Fruit fly (Drosophila melanogaster) whole organism, embryonic: ENCODE data around the gene Adat1.

Source experiments
- B-H2 ChIP-seq: fragments of 200-800 bp; sonication (Bioruptor generic); optimal IDR thresholded peaks from 2 replicates; lab custom pipeline; 2018; ENCODE audit warnings: missing biosample characterization, mild to moderate bottlenecking, missing genetic modification characterization
- BEAF-32 ChIP-seq: fragments of 200-800 bp; sonication (Bioruptor generic); optimal IDR thresholded peaks from 3 replicates; lab custom pipeline; 2017; ENCODE audit warnings: missing biosample characterization, missing genetic modification characterization, mild to moderate bottlenecking, moderate library complexity, missing genetic modification reagents
- Bgb ChIP-seq: fragments of 200-800 bp; sonication (Bioruptor generic); IDR thresholded peaks from 2 replicates; pipeline ENCODE4 v1.3.6; 2022; ENCODE audit warnings: missing biosample characterization, missing genetic modification characterization; ENCODE audit not compliant: partially characterized antibody
- CG12071 ChIP-seq: fragments of 200-800 bp; sonication (Bioruptor generic); optimal IDR thresholded peaks from 3 replicates; lab custom pipeline; 2018; ENCODE audit warnings: missing biosample characterization, mild to moderate bottlenecking, missing genetic modification characterization
- CG12155 ChIP-seq: fragments of 200-800 bp; sonication (Bioruptor generic); optimal IDR thresholded peaks from 3 replicates; lab custom pipeline; 2016; ENCODE audit warnings: missing biosample characterization, missing genetic modification characterization
- CG12299 ChIP-seq: fragments of 200-800 bp; sonication (Bioruptor generic); optimal IDR thresholded peaks from 2 replicates; lab custom pipeline; 2018; ENCODE audit warnings: missing biosample characterization, mild to moderate bottlenecking, missing genetic modification characterization
- CG12659 ChIP-seq: fragments of 200-800 bp; sonication (Bioruptor generic); optimal IDR thresholded peaks from 3 replicates; lab custom pipeline; 2017; ENCODE audit warnings: mild to moderate bottlenecking, missing biosample characterization, missing genetic modification reagents, missing genetic modification characterization
- CG12942 ChIP-seq: fragments of 200-800 bp; sonication (Bioruptor generic); optimal IDR thresholded peaks from 3 replicates; lab custom pipeline; 2016; ENCODE audit warnings: missing biosample characterization, missing genetic modification characterization
- CG13287 ChIP-seq: fragments of 200-800 bp; sonication (Bioruptor generic); IDR thresholded peaks from 2 replicates; pipeline ENCODE4 v1.3.6; 2022; ENCODE audit warnings: missing biosample characterization, missing genetic modification characterization; ENCODE audit not compliant: partially characterized antibody
- CG15269 ChIP-seq: fragments of 200-800 bp; sonication (Bioruptor generic); optimal IDR thresholded peaks from 2 replicates; lab custom pipeline; 2018; ENCODE audit warnings: missing biosample characterization, mild to moderate bottlenecking, missing genetic modification characterization, moderate library complexity
- CG1529 ChIP-seq: fragments of 200-800 bp; sonication (Bioruptor generic); optimal IDR thresholded peaks from 3 replicates; lab custom pipeline; 2018; ENCODE audit warnings: missing biosample characterization, missing genetic modification characterization
- CG15601 ChIP-seq: fragments of 200-800 bp; sonication (Bioruptor generic); optimal IDR thresholded peaks from 3 replicates; lab custom pipeline; 2019; ENCODE audit warnings: missing biosample characterization, mild to moderate bottlenecking, missing genetic modification characterization, moderate library complexity
- CG17186 ChIP-seq: fragments of 200-800 bp; sonication (Bioruptor generic); optimal IDR thresholded peaks from 3 replicates; lab custom pipeline; 2017; ENCODE audit warnings: missing biosample characterization, missing genetic modification reagents, missing genetic modification characterization
- CG17829 ChIP-seq: fragments of 200-800 bp; optimal IDR thresholded peaks from 2 replicates; lab custom pipeline; 2019; ENCODE audit warnings: missing biosample characterization, mild to moderate bottlenecking, missing genetic modification characterization, moderate library complexity
- CG18011 ChIP-seq: fragments of 200-800 bp; sonication (Bioruptor generic); optimal IDR thresholded peaks from 2 replicates; lab custom pipeline; 2017; ENCODE audit warnings: missing biosample characterization, missing genetic modification characterization, mild to moderate bottlenecking, moderate library complexity, missing genotype
- CG2116 ChIP-seq: fragments of 200-800 bp; sonication (Bioruptor generic); optimal IDR thresholded peaks from 3 replicates; lab custom pipeline; 2018; ENCODE audit warnings: missing biosample characterization, mild to moderate bottlenecking, missing genetic modification characterization
- CG3995 ChIP-seq: fragments of 200-800 bp; sonication (Bioruptor generic); optimal IDR thresholded peaks from 3 replicates; lab custom pipeline; 2016; ENCODE audit warnings: missing biosample characterization, missing genetic modification characterization
- CG7357 ChIP-seq: fragments of 200-800 bp; sonication (Bioruptor generic); IDR thresholded peaks from 3 replicates; pipeline ENCODE4 v1.3.6; 2022; ENCODE audit warnings: missing biosample characterization, missing genetic modification characterization
- CG9876 ChIP-seq: fragments of 200-800 bp; sonication (Bioruptor generic); optimal IDR thresholded peaks from 2 replicates; lab custom pipeline; 2016; ENCODE audit warnings: missing biosample characterization, missing genetic modification characterization
- Dp ChIP-seq: fragments of 200-800 bp; sonication (Bioruptor generic); optimal IDR thresholded peaks from 2 replicates; lab custom pipeline; 2018; ENCODE audit warnings: missing biosample characterization, mild to moderate bottlenecking, missing genetic modification characterization, moderate library complexity
- Ets65A ChIP-seq: fragments of 200-800 bp; sonication (Bioruptor generic); peaks from one replicate; lab custom pipeline; 2016; ENCODE audit warnings: missing biosample characterization, missing genetic modification characterization
- Hr78 ChIP-seq, 2 experiments: fragments of 200-800 bp in 1 of 2; fragments of >200 bp in 1 of 2; sonication (Bioruptor generic) in 1 of 2; optimal IDR thresholded peaks; 2 replicates each; lab custom pipeline; 2017 to 2019; ENCODE audit warnings: missing biosample characterization in 2 of 2, missing genetic modification characterization in 2 of 2, mild to moderate bottlenecking in 1 of 2, moderate library complexity in 1 of 2
- Hsf ChIP-seq: fragments of 200-800 bp; sonication (Bioruptor generic); optimal IDR thresholded peaks from 3 replicates; lab custom pipeline; 2016; ENCODE audit warnings: missing biosample characterization, missing genetic modification characterization
- MBD-R2 ChIP-seq: fragments of 200-800 bp; sonication (Bioruptor generic); IDR thresholded peaks from 2 replicates; pipeline ENCODE4 v1.3.6; 2022; ENCODE audit warnings: missing biosample characterization, missing genetic modification characterization
- NK7.1 ChIP-seq: fragments of 200-800 bp; sonication (Bioruptor generic); optimal IDR thresholded peaks from 3 replicates; lab custom pipeline; 2016; ENCODE audit warnings: missing biosample characterization, missing genetic modification characterization
- Rfx ChIP-seq: fragments of 200-800 bp; sonication (Bioruptor generic); IDR thresholded peaks from 2 replicates; pipeline ENCODE4 v1.3.6; 2022; ENCODE audit warnings: missing biosample characterization, missing genetic modification characterization
- Scr ChIP-seq: fragments of 200-800 bp; sonication (Bioruptor generic); IDR thresholded peaks from 2 replicates; pipeline ENCODE4 v1.3.6; 2022; ENCODE audit warnings: missing biosample characterization, missing genetic modification characterization; ENCODE audit not compliant: partially characterized antibody
- Sry-β ChIP-seq: fragments of 200-800 bp; sonication (Bioruptor generic); optimal IDR thresholded peaks from 2 replicates; lab custom pipeline; 2018; ENCODE audit warnings: missing biosample characterization, mild to moderate bottlenecking, missing genetic modification characterization, moderate library complexity
- ab ChIP-seq: fragments of 200-800 bp; sonication (Bioruptor generic); optimal IDR thresholded peaks from 2 replicates; lab custom pipeline; 2016; ENCODE audit warnings: missing biosample characterization, missing genetic modification characterization
- az2 ChIP-seq: fragments of 200-800 bp; sonication (Bioruptor generic); optimal IDR thresholded peaks from 3 replicates; lab custom pipeline; 2016; ENCODE audit warnings: missing biosample characterization, missing genetic modification characterization
- btn ChIP-seq: fragments of 200-800 bp; sonication (Bioruptor generic); optimal IDR thresholded peaks from 2 replicates; lab custom pipeline; 2016; ENCODE audit warnings: missing biosample characterization, missing genetic modification characterization
- dm ChIP-seq: fragments of 200-800 bp; sonication (Bioruptor generic); optimal IDR thresholded peaks from 3 replicates; lab custom pipeline; 2016; ENCODE audit warnings: missing biosample characterization, missing genetic modification characterization
- dmrt11E ChIP-seq: fragments of 200-800 bp; sonication (Bioruptor generic); optimal IDR thresholded peaks from 3 replicates; lab custom pipeline; 2018; ENCODE audit warnings: missing biosample characterization, mild to moderate bottlenecking, missing genetic modification characterization, moderate library complexity
- dpn ChIP-seq, 2 experiments: fragments of 200-800 bp; sonication (Bioruptor generic); optimal IDR thresholded peaks; 3 replicates each; lab custom pipeline; 2016; ENCODE audit warnings: missing biosample characterization in 2 of 2, missing genetic modification characterization in 2 of 2
- esg ChIP-seq: fragments of 200-800 bp; sonication (Bioruptor generic); conservative IDR thresholded peaks from 2 replicates; pipeline ENCODE4 v1.3.6; 2022; ENCODE audit warnings: missing biosample characterization, missing genetic modification characterization
- exex ChIP-seq: fragments of 200-800 bp; sonication (Bioruptor generic); optimal IDR thresholded peaks from 4 replicates; lab custom pipeline; 2018; ENCODE audit warnings: missing biosample characterization, mild to moderate bottlenecking, missing genetic modification characterization, moderate library complexity
- grn ChIP-seq: fragments of 200-800 bp; sonication (Bioruptor generic); optimal IDR thresholded peaks from 3 replicates; lab custom pipeline; 2017; ENCODE audit warnings: missing biosample characterization, missing genetic modification characterization
- hbn ChIP-seq: fragments of 200-800 bp; sonication (Bioruptor generic); IDR thresholded peaks from 2 replicates; pipeline ENCODE4 v1.3.6; 2022; ENCODE audit warnings: missing biosample characterization, missing genetic modification characterization; ENCODE audit not compliant: partially characterized antibody
- her ChIP-seq: fragments of 200-800 bp; sonication (Bioruptor generic); optimal IDR thresholded peaks from 2 replicates; lab custom pipeline; 2016; ENCODE audit warnings: missing biosample characterization, missing genetic modification characterization
- ind ChIP-seq: fragments of 200-800 bp; sonication (Bioruptor generic); optimal IDR thresholded peaks from 3 replicates; lab custom pipeline; 2016; ENCODE audit warnings: missing biosample characterization, missing genetic modification characterization
- jing ChIP-seq: fragments of 200-800 bp; sonication (Bioruptor generic); optimal IDR thresholded peaks from 2 replicates; lab custom pipeline; 2018; ENCODE audit warnings: missing biosample characterization, mild to moderate bottlenecking, missing genetic modification characterization
- klu ChIP-seq: fragments of 200-800 bp; sonication (Bioruptor generic); IDR thresholded peaks from 2 replicates; pipeline ENCODE4 v1.3.6; 2022; ENCODE audit warnings: missing biosample characterization, missing genetic modification characterization
- lbe ChIP-seq: fragments of 200-800 bp; sonication (Bioruptor generic); optimal IDR thresholded peaks from 2 replicates; lab custom pipeline; 2016; ENCODE audit warnings: missing biosample characterization, mild to moderate bottlenecking, missing genetic modification characterization
- nerfin-2 ChIP-seq: fragments of 200-800 bp; sonication (Bioruptor generic); IDR thresholded peaks from 2 replicates; pipeline ENCODE4 v1.3.6; 2022; ENCODE audit warnings: missing biosample characterization, missing genetic modification characterization; ENCODE audit not compliant: partially characterized antibody
- schlank ChIP-seq: fragments of 200-800 bp; sonication (Bioruptor generic); optimal IDR thresholded peaks from 2 replicates; lab custom pipeline; 2018; ENCODE audit warnings: missing biosample characterization, mild to moderate bottlenecking, missing genetic modification characterization
- stc ChIP-seq: fragments of 200-800 bp; sonication (Bioruptor generic); IDR thresholded peaks from 2 replicates; pipeline ENCODE4 v1.3.6; 2022; ENCODE audit warnings: missing biosample characterization, missing genetic modification characterization
- tgo ChIP-seq: fragments of 200-800 bp; sonication (Bioruptor generic); IDR thresholded peaks from 3 replicates; pipeline ENCODE4 v1.3.6; 2022; ENCODE audit warnings: missing biosample characterization, missing genetic modification characterization
- trem ChIP-seq: fragments of 200-800 bp; optimal IDR thresholded peaks from 3 replicates; lab custom pipeline; 2019; ENCODE audit warnings: missing biosample characterization, mild to moderate bottlenecking, missing genetic modification characterization, moderate library complexity
- vfl ChIP-seq: fragments of 200-800 bp; sonication (Bioruptor generic); optimal IDR thresholded peaks from 2 replicates; lab custom pipeline; 2016; ENCODE audit warnings: missing biosample characterization, missing genetic modification characterization
- vnd ChIP-seq: fragments of 200-800 bp; sonication (Bioruptor generic); IDR thresholded peaks from 3 replicates; pipeline ENCODE4 v1.3.6; 2022; ENCODE audit warnings: missing biosample characterization, missing genetic modification characterization; ENCODE audit not compliant: partially characterized antibody

Gene Adat1

DNA sequence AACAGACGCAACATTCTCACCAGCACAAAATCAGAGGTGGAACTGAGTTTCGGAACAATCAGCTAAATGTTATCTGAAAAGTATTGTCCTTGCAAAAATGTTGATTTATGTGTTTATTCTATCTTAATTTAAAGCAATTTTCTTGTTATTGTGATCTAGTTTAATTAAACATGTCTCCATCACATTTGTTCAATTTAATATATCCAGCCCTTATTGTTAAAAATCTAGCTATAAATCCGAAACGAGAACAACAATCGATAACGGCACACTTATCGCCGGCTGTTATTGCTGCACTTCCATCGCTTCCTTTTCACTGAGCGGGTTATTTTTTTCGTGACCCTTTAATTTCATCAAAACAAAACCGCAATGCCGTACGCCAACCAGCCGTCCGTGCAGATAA, 21.8 kb upstream of the Adat1 start, which contains the start of the genes GatC, PolG2 and Polr2C (continued):
- TF ChIP-seq dmrt11E (tag; lab: Kevin White, UChicago) (peak; percentile 22), CG2116 (peak; percentile 66), tgo (GFP tag; lab: Robert Waterston, UW) (peak; percentile 38; the same call in 1 of the 3 replicates), Hsf (GFP tag; lab: Kevin White, UChicago) (peak; percentile 37), vnd (GFP tag; lab: Robert Waterston, UW) (peak; percentile 82), grn (GFP tag; lab: Kevin White, UChicago) (no peak), NK7.1 (GFP tag; lab: Kevin White, UChicago) (no peak), nerfin-2 (GFP tag; lab: Robert Waterston, UW) (peak; percentile 81), ind (no peak), Rfx (peak; percentile 69), Sry-β (GFP tag; lab: Kevin White, UChicago) (peak; percentile 81), az2 (GFP tag; lab: Kevin White, UChicago) (no peak), CG18011 (GFP tag; lab: Kevin White, UChicago) (peak; percentile 97), CG12155 (peak; percentile 25), klu (GFP tag; lab: Robert Waterston, UW) (no peak), CG3995 (GFP tag; lab: Kevin White, UChicago) (peak; percentile 42), dpn (GFP tag; optimal IDR thresholded peaks at IDR 0.05; lab: Kevin White, UChicago) (peak; percentile 28 to 66), jing (GFP tag; lab: Kevin White, UChicago) (no peak), BEAF-32 (peak; percentile 77), exex (no peak), stc (GFP tag; lab: Robert Waterston, UW) (no peak)

DNA sequence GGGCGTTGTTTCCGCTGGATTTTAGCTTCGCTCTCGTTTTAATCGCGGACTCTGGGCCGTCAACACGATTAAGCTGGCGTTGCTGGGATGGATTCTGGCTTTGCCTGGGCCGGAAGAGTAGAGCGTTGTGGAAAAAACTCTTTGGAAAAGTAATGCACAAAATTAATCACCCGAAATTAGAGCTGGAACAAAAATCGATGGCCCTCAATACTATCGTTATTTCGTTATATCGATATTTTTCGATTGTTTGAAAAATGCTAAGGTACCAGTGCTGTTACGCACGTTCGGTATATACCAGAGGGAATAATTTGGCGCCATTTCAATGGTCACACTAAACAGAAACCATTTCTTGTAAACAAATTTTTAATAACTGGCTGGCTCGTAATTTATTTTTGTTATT, 18.3 kb upstream of the Adat1 start, which contains the start of the genes Arpc1 and Orc5:
Gene Arpc1, minus strand, starts transcription at position 202 of the 400 bp plus-strand sequence.
Gene Orc5, plus strand, starts transcription at position 298 of the 400 bp plus-strand sequence.
- TF ChIP-seq CG12942 (GFP tag; lab: Kevin White, UChicago) (no peak), CG17186 (GFP tag; lab: Kevin White, UChicago) (peak; percentile 61), CG15269 (no peak), CG13287 (GFP tag; lab: Robert Waterston, UW) (peak; percentile 93), hbn (GFP tag; lab: Robert Waterston, UW) (peak; percentile 92), vnd (GFP tag; lab: Robert Waterston, UW) (peak; percentile 73), Ets65A (GFP tag; lab: Kevin White, UChicago) (no peak), CG15601 (tag; lab: Kevin White, UChicago) (no peak), her (GFP tag; lab: Kevin White, UChicago) (no peak), dm (no peak), lbe (no peak), CG7357 (GFP tag; lab: Robert Waterston, UW) (no peak), MBD-R2 (GFP tag; lab: Robert Waterston, UW) (peak; percentile 90), Bgb (GFP tag; lab: Robert Waterston, UW) (peak; percentile 87), CG1529 (GFP tag; lab: Kevin White, UChicago) (no peak), Dp (GFP tag; lab: Kevin White, UChicago) (peak; percentile 88), Scr (GFP tag; lab: Robert Waterston, UW) (peak; percentile 86), ab (no peak), CG18011 (GFP tag; lab: Kevin White, UChicago) (peak; percentile 50), btn (no peak), CG12299 (tag; lab: Kevin White, UChicago) (no peak), trem (peak; percentile 76), CG12659 (GFP tag; lab: Kevin White, UChicago) (peak; percentile 79), Hr78 (GFP tag; optimal IDR thresholded peaks at IDR 0.05; lab: Kevin White, UChicago) (no peak), CG9876 (GFP tag; lab: Kevin White, UChicago) (no peak), schlank (tag; lab: Kevin White, UChicago) (no peak), nerfin-2 (GFP tag; lab: Robert Waterston, UW) (peak; percentile 64), esg (GFP tag; lab: Robert Waterston, UW) (no peak), B-H2 (no peak), CG17829 (tag; lab: Kevin White, UChicago) (peak; percentile 9), CG12071 (GFP tag; lab: Kevin White, UChicago) (no peak), vfl (GFP tag; lab: Kevin White, UChicago) (peak; percentile 7)
